Fruit fly (Drosophila melanogaster) whole organism: ENCODE results near the gene raw.

ENCODE experiments used
- CG8478 ChIP-seq: fragments of >200 bp; optimal IDR thresholded peaks from 2 replicates; lab custom pipeline; 2018; ENCODE audit warnings: inconsistent platforms
- Dll ChIP-seq: fragments of >200 bp; optimal IDR thresholded peaks from 2 replicates; lab custom pipeline; 2017
- pan ChIP-seq: fragments of >200 bp; optimal IDR thresholded peaks from 2 replicates; lab custom pipeline; 2017
- psq ChIP-seq: fragments of >200 bp; optimal IDR thresholded peaks from 2 replicates; lab custom pipeline; 2017
- usp ChIP-seq: fragments of >200 bp; optimal IDR thresholded peaks from 2 replicates; lab custom pipeline; 2017; ENCODE audit warnings: missing biosample characterization, missing genetic modification characterization, mixed read lengths

DNA sequence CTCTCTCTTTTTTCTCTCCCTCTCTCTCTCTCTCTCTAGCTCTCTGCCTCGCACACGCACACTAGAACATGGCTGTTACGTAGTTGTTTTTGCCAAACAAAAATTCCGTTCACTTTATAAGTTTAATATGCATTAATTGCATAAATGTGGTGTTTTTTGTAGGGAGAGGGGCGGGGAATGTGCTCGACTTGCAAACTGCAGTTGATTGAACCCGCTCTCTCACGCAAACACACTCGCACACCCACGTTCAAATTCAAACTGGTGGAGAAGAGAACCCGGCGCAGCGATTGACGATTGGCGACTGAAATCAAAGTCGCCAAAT lies 31.4 kb downstream of the raw start:
- TF ChIP-seq psq (no peak), usp (GFP tag; lab: Kevin White, UChicago) (no peak), pan (lab: Kevin White, UChicago) (no peak), Dll (lab: Kevin White, UChicago) (no peak), CG8478 (lab: Kevin White, UChicago) (no peak)
